Worm (Caenorhabditis elegans) whole organism, L2 larva: ENCODE measurements around the gene K09F6.11.

Source experiments
- ama-1 ChIP-seq: fragments of 150-350 bp; optimal IDR thresholded peaks from 2 replicates; lab custom pipeline; 2018; ENCODE audit warnings: inconsistent platforms
- nhr-21 ChIP-seq: fragments of 150-350 bp; optimal IDR thresholded peaks from 2 replicates; lab custom pipeline; 2014; ENCODE audit warnings: missing biosample characterization, missing genetic modification characterization

- no peak for TF ChIP-seq ama-1 (lab: Kevin White, UChicago)
- no peak for TF ChIP-seq nhr-21 (tag; lab: Kevin White, UChicago)
Measured at ce11 chrII:2306741-2307140, 26.8 kb downstream of the K09F6.11 start, which contains the start of gene B0281.3.
